Fruit fly (Drosophila melanogaster) whole organism, embryonic: Measurements from ENCODE around the gene CG31525.
A peak's percentile ranks its signal among the peaks of the same experiment; 100 is the strongest.

Source experiments
- Blimp-1 ChIP-seq: fragments of 200-800 bp; sonication (Bioruptor generic); optimal IDR thresholded peaks from 3 replicates; lab custom pipeline; 2018; ENCODE audit warnings: missing biosample characterization, missing genetic modification characterization, mild to moderate bottlenecking, moderate library complexity, missing genetic modification reagents
- CG12155 ChIP-seq: fragments of 200-800 bp; sonication (Bioruptor generic); optimal IDR thresholded peaks from 3 replicates; lab custom pipeline; 2016; ENCODE audit warnings: missing biosample characterization, missing genetic modification characterization
- CG14050 ChIP-seq: fragments of 200-800 bp; sonication (Bioruptor generic); IDR thresholded peaks from 3 replicates; pipeline ENCODE4 v1.3.6; 2022; ENCODE audit warnings: missing biosample characterization, missing genetic modification characterization
- CG1792 ChIP-seq: fragments of 200-800 bp; sonication (Bioruptor generic); optimal IDR thresholded peaks from 2 replicates; lab custom pipeline; 2016; ENCODE audit warnings: missing biosample characterization, missing genetic modification characterization
- CG2116 ChIP-seq: fragments of 200-800 bp; sonication (Bioruptor generic); optimal IDR thresholded peaks from 3 replicates; lab custom pipeline; 2018; ENCODE audit warnings: missing biosample characterization, mild to moderate bottlenecking, missing genetic modification characterization
- CG2129 ChIP-seq: fragments of 200-800 bp; sonication (Bioruptor generic); IDR thresholded peaks from 2 replicates; pipeline ENCODE4 v1.3.6; 2022; ENCODE audit warnings: missing biosample characterization, missing genetic modification characterization; ENCODE audit not compliant: partially characterized antibody
- CG2199 ChIP-seq: fragments of 200-800 bp; sonication (Bioruptor generic); IDR thresholded peaks from 3 replicates; pipeline ENCODE4 v1.3.6; 2022; ENCODE audit warnings: missing biosample characterization, missing genetic modification characterization
- CG33557 ChIP-seq: fragments of 200-800 bp; sonication (Bioruptor generic); optimal IDR thresholded peaks from 2 replicates; lab custom pipeline; 2019; ENCODE audit warnings: missing biosample characterization, mild to moderate bottlenecking, missing genetic modification characterization, moderate library complexity
- D19A ChIP-seq: fragments of 200-800 bp; optimal IDR thresholded peaks from 3 replicates; lab custom pipeline; 2019; ENCODE audit warnings: missing biosample characterization, mild to moderate bottlenecking, missing genetic modification characterization, moderate library complexity
- HHEX ChIP-seq: fragments of 200-800 bp; sonication (Bioruptor generic); optimal IDR thresholded peaks from 3 replicates; lab custom pipeline; 2017; ENCODE audit warnings: missing biosample characterization, mild to moderate bottlenecking, missing genetic modification characterization, missing genetic modification reagents
- Hr51 ChIP-seq, 2 experiments: fragments of 200-800 bp; sonication (Bioruptor generic); optimal IDR thresholded peaks; 2 replicates in 1 of 2; 3 replicates in 1 of 2; lab custom pipeline; 2016 to 2018; ENCODE audit warnings: missing biosample characterization in 2 of 2, missing genetic modification characterization in 2 of 2, mild to moderate bottlenecking in 1 of 2, moderate library complexity in 1 of 2
- Hr78 ChIP-seq, 2 experiments: fragments of 200-800 bp in 1 of 2; fragments of >200 bp in 1 of 2; sonication (Bioruptor generic) in 1 of 2; optimal IDR thresholded peaks; 2 replicates each; lab custom pipeline; 2017 to 2019; ENCODE audit warnings: missing biosample characterization in 2 of 2, missing genetic modification characterization in 2 of 2, mild to moderate bottlenecking in 1 of 2, moderate library complexity in 1 of 2
- Med ChIP-seq: fragments of 200-800 bp; sonication (Bioruptor generic); peaks from one replicate; lab custom pipeline; 2016; ENCODE audit warnings: missing biosample characterization, missing genetic modification characterization, mild to moderate bottlenecking, inconsistent platforms, moderate library complexity
- Meics ChIP-seq: fragments of 200-800 bp; sonication (Bioruptor generic); optimal IDR thresholded peaks from 2 replicates; lab custom pipeline; 2017; ENCODE audit warnings: missing biosample characterization, mild to moderate bottlenecking, missing genetic modification characterization
- Sry-β ChIP-seq: fragments of 200-800 bp; sonication (Bioruptor generic); optimal IDR thresholded peaks from 2 replicates; lab custom pipeline; 2018; ENCODE audit warnings: missing biosample characterization, mild to moderate bottlenecking, missing genetic modification characterization, moderate library complexity
- Xbp1 ChIP-seq: fragments of 200-800 bp; sonication (Bioruptor generic); optimal IDR thresholded peaks from 3 replicates; lab custom pipeline; 2016; ENCODE audit warnings: missing biosample characterization, mild to moderate bottlenecking, missing genetic modification characterization
- gt ChIP-seq: fragments of 200-800 bp; sonication (Bioruptor generic); IDR thresholded peaks from 2 replicates; pipeline ENCODE4 v1.3.6; 2022; ENCODE audit warnings: missing biosample characterization, missing genetic modification characterization
- kni ChIP-seq: fragments of 200-800 bp; sonication (Bioruptor generic); optimal IDR thresholded peaks from 3 replicates; lab custom pipeline; 2017; ENCODE audit warnings: mild to moderate bottlenecking, missing biosample characterization, missing genetic modification reagents, missing genetic modification characterization
- lab ChIP-seq: fragments of 200-800 bp; sonication (Bioruptor generic); optimal IDR thresholded peaks from 3 replicates; lab custom pipeline; 2017; ENCODE audit warnings: missing biosample characterization, missing genetic modification characterization, mild to moderate bottlenecking, moderate library complexity, missing genetic modification reagents
- pfk ChIP-seq: fragments of 200-800 bp; sonication (Bioruptor generic); optimal IDR thresholded peaks from 2 replicates; lab custom pipeline; 2018; ENCODE audit warnings: missing biosample characterization, mild to moderate bottlenecking, missing genetic modification characterization, moderate library complexity
- rib ChIP-seq: fragments of 200-800 bp; sonication (Bioruptor generic); IDR thresholded peaks from 2 replicates; pipeline ENCODE4 v1.3.6; 2022; ENCODE audit warnings: missing biosample characterization, missing genetic modification characterization
- row ChIP-seq: fragments of 200-800 bp; sonication (Bioruptor generic); IDR thresholded peaks from 3 replicates; pipeline ENCODE4 v1.3.6; 2022; ENCODE audit warnings: missing biosample characterization, missing genetic modification characterization
- sens ChIP-seq: fragments of 200-800 bp; sonication (Bioruptor generic); peaks from one replicate; lab custom pipeline; 2016; ENCODE audit warnings: missing biosample characterization, missing genetic modification characterization
- ttk ChIP-seq: fragments of 200-800 bp; sonication (Bioruptor generic); IDR thresholded peaks from 2 replicates; pipeline ENCODE4 v2.1.2; 2022; ENCODE audit warnings: missing biosample characterization, missing genetic modification characterization
- vvl ChIP-seq: fragments of 200-800 bp; sonication (Bioruptor generic); IDR thresholded peaks from 2 replicates; pipeline ENCODE4 v1.3.6; 2022; ENCODE audit warnings: missing biosample characterization, missing genetic modification characterization
- zen ChIP-seq: fragments of 200-800 bp; sonication (Bioruptor generic); optimal IDR thresholded peaks from 3 replicates; lab custom pipeline; 2018; ENCODE audit warnings: missing biosample characterization, mild to moderate bottlenecking, missing genetic modification characterization, moderate library complexity

Gene CG31525

DNA sequence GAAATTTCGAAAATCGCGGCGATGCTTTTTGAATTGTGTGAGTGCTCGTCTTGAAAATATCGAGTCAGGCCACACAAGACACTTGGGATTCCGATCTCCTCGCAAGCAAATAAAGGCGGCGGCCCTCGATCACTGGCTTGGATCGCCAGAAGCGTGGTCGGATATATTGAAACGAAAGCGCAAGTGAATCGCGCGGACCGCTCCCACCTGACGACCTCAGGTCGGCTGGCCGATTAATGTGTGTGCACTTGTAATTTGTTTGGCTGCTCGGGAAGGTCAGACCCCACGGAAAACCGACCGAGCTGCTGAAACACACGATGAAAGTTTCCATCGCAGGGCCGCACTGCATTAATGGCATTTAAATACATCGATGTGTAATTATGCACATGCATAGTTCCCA lies 48.5 kb downstream of the CG31525 start:
- TF ChIP-seq rib (GFP tag; lab: Robert Waterston, UW) (0 out of 2 replicates have a peak, but pooled peaks have one; percentile 34), Xbp1 (GFP tag; lab: Kevin White, UChicago) (no peak), zen (tag; lab: Kevin White, UChicago) (no peak), CG2199 (0 out of 3 replicates have a peak, but pooled peaks have one; percentile 38), lab (GFP tag; lab: Kevin White, UChicago) (no peak), row (no peak), Med (no peak), Hr78 (GFP tag; optimal IDR thresholded peaks at IDR 0.05; lab: Kevin White, UChicago) (peak in 1 of 2 experiments; percentile 84), CG12155 (GFP tag; lab: Kevin White, UChicago) (no peak), CG1792 (GFP tag; lab: Kevin White, UChicago) (no peak), kni (GFP tag; lab: Kevin White, UChicago) (peak; percentile 42), Meics (GFP tag; lab: Kevin White, UChicago) (no peak), vvl (0 out of 2 replicates have a peak, but pooled peaks have one; percentile 39), Blimp-1 (GFP tag; lab: Kevin White, UChicago) (peak; percentile 87), Hr51 (GFP tag; optimal IDR thresholded peaks at IDR 0.05; lab: Kevin White, UChicago) (no peak)

DNA sequence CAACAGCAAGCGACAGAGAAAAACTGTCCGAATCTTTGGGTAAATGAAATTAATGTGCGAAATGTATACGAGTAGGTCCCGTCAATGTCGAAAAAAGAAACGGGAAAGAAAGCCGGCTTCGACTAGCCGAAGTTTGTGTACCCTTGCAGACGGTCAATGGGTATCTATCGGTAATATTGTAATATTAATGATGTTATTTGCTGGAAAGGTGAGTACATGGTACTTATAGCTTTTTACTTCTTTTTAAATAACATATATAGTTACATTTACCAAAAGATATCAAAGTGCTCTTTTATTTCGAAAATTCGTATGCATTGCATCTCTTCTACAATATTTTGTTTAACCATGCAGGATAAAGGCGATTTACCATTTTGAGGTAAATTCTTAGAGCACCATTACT lies 49.2 kb downstream of the CG31525 start:
- TF ChIP-seq D19A (tag; lab: Kevin White, UChicago) = peak; percentile 78
- TF ChIP-seq CG2116 (GFP tag; lab: Kevin White, UChicago) = no peak
- TF ChIP-seq HHEX (GFP tag; lab: Kevin White, UChicago) = no peak
- TF ChIP-seq CG14050 = no peak
- TF ChIP-seq sens (GFP tag; lab: Kevin White, UChicago) = peak; percentile 69
- no peak for TF ChIP-seq pfk (GFP tag; lab: Kevin White, UChicago)
- TF ChIP-seq ttk (GFP tag; lab: Robert Waterston, UW) = no peak
- no peak for TF ChIP-seq CG33557
- TF ChIP-seq gt (GFP tag; lab: Robert Waterston, UW) = no peak
- TF ChIP-seq CG2129 (GFP tag; lab: Robert Waterston, UW) = no peak
- no peak for TF ChIP-seq Sry-β (GFP tag; lab: Kevin White, UChicago)
